Fruit fly (Drosophila melanogaster) whole organism, embryonic: Measurements from ENCODE around the gene dgt2.

Experiments used
- CG7928 ChIP-seq: fragments of 200-800 bp; sonication (Bioruptor generic); optimal IDR thresholded peaks from 2 replicates; lab custom pipeline; 2017; ENCODE audit warnings: missing biosample characterization, mild to moderate bottlenecking, missing genetic modification characterization
- ewg ChIP-seq: fragments of 200-800 bp; sonication (Bioruptor generic); optimal IDR thresholded peaks from 3 replicates; lab custom pipeline; 2017; ENCODE audit warnings: mild to moderate bottlenecking, missing biosample characterization, missing genetic modification reagents, missing genetic modification characterization
- psq ChIP-seq: fragments of 200-800 bp; sonication (Bioruptor generic); optimal IDR thresholded peaks from 2 replicates; lab custom pipeline; 2017; ENCODE audit warnings: missing biosample characterization, missing genetic modification characterization

- TF ChIP-seq CG7928 (GFP tag; lab: Kevin White, UChicago) (no peak), ewg (GFP tag; lab: Kevin White, UChicago) (no peak), psq (no peak)
These were observed 26.1 kb upstream of the dgt2 start for dm6 chr2L:11963422-11964322.
